Fruit fly (Drosophila melanogaster): ENCODE results near the gene CG33189.

DNA sequence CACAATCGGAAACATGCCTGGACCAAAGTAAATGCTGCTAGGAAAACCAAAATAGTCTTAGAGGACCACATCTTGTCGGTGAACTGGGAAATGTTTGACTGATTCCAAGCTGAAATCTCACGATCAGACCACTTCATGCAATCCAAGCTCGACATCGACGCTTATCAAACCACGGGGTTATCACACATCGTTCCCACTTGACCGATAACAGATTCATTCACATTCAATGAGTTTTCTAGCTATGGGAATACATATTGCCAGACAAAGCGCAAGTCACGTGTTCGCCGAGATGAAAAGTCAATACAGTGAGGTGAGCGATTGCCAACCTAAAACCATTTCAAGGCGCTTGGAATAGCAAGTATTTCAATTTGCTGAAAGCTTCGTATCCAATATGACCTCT is 29.1 kb upstream of the CG33189 start:
- TF ChIP-seq CG4496 (GFP tag; IDR thresholded peaks at IDR 0.05) (no peak), Ets98B (GFP tag; IDR thresholded peaks at IDR 0.05) (no peak), rn (GFP tag; IDR thresholded peaks at IDR 0.05) (no peak), CG13204 (GFP tag; optimal IDR thresholded peaks at IDR 0.05) (no peak), Pif1A (GFP tag; optimal IDR thresholded peaks at IDR 0.05) (no peak)

Data from whole organism, pupa.